Fruit fly (Drosophila melanogaster): ENCODE measurements around the gene GCS1.

Gene GCS1

DNA sequence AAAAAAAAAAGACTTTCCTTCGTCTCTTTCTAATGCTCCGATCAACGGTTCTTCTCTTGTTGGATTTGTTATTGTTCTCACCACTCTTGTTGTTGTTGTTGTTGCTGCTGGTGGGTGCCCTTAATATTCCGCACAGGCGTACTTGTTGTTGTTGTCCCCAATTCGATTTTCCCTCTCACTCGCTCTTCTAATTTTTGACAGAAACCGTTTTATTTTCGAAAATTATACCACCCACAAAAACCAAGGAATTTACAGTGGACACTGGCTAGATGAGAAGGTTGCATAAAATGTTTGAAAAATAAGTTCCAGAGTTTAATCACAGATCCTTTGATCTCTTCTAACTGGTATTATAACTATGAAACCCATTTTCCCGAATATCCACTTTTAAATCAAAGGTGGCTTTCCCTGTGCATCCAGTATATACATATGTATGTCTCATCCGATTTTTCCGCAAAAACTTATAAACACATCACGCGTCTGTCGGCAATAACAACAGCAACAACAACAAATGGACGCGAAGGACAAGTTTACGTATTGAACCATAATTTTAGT lies 43.6 kb upstream of the GCS1 start (continued):
- TF ChIP-seq Camta (GFP tag; optimal IDR thresholded peaks at IDR 0.05) (no peak), CG6813 (GFP tag; optimal IDR thresholded peaks at IDR 0.05) (no peak), Rfx (GFP tag; IDR thresholded peaks at IDR 0.05) (peak; percentile 87), Fer3 (tag; optimal IDR thresholded peaks at IDR 0.05) (peak; percentile 57), CG31441 (GFP tag; IDR thresholded peaks at IDR 0.05) (no peak), cg (GFP tag; optimal IDR thresholded peaks at IDR 0.05) (no peak), ind (GFP tag; optimal IDR thresholded peaks at IDR 0.05) (peak; percentile 45), CG11560 (tag; IDR thresholded peaks at IDR 0.05) (peak; percentile 46; the same call in 1 of the 3 replicates), gcm (GFP tag; optimal IDR thresholded peaks at IDR 0.05) (no peak), HmgZ (tag; optimal IDR thresholded peaks at IDR 0.05) (peak; percentile 26), slou (GFP tag; optimal IDR thresholded peaks at IDR 0.05) (no peak), pan (optimal IDR thresholded peaks at IDR 0.05) (no peak), pan (GFP tag; optimal IDR thresholded peaks at IDR 0.05 in 1 of 2, IDR thresholded peaks at IDR 0.05 in 1 of 2) (peak in 1 of 2 experiments; percentile 76), corto (GFP tag; optimal IDR thresholded peaks at IDR 0.05) (no peak), cad (GFP tag; optimal IDR thresholded peaks at IDR 0.05) (no peak), chif (GFP tag; optimal IDR thresholded peaks at IDR 0.05) (peak in 1 of 2 experiments; percentile 9), CG13775 (GFP tag; optimal IDR thresholded peaks at IDR 0.05) (no peak), ci (GFP tag; IDR thresholded peaks at IDR 0.05) (peak; percentile 44; the same call in 1 of the 3 replicates), al (GFP tag; IDR thresholded peaks at IDR 0.05) (peak; percentile 75; the same call in 1 of the 2 replicates), lilli (GFP tag; optimal IDR thresholded peaks at IDR 0.05) (peak; percentile 43), Rx (GFP tag; IDR thresholded peaks at IDR 0.05) (peak; percentile 68), CG14667 (GFP tag; IDR thresholded peaks at IDR 0.05) (peak; percentile 29; the same call in 1 of the 2 replicates), CG16779 (GFP tag; IDR thresholded peaks at IDR 0.05) (0 out of 2 replicates have a peak, but pooled peaks have one; percentile 17), CG11695 (GFP tag; IDR thresholded peaks at IDR 0.05) (peak; percentile 54; the same call in 2 of the 3 replicates), CG4404 (GFP tag; IDR thresholded peaks at IDR 0.05) (no peak), emc (GFP tag; optimal IDR thresholded peaks at IDR 0.05) (no peak), fd64A (GFP tag; optimal IDR thresholded peaks at IDR 0.05) (no peak), CG14441 (GFP tag; IDR thresholded peaks at IDR 0.05) (peak; percentile 78), CG11247 (GFP tag; IDR thresholded peaks at IDR 0.05) (peak; percentile 22; the same call in 1 of the 2 replicates), gro (GFP tag; optimal IDR thresholded peaks at IDR 0.05) (peak; percentile 10), CG8359 (GFP tag; optimal IDR thresholded peaks at IDR 0.05; ENCODE audit: borderline replicate concordance) (no peak), CoRest (tag; optimal IDR thresholded peaks at IDR 0.05) (peak; percentile 17), CG1529 (GFP tag; optimal IDR thresholded peaks at IDR 0.05) (no peak), zfh2 (GFP tag; optimal IDR thresholded peaks at IDR 0.05) (peak; percentile 41), gem (tag; optimal IDR thresholded peaks at IDR 0.05) (peak; percentile 59), bcd (GFP tag; optimal IDR thresholded peaks at IDR 0.05) (peak; percentile 20), Ets65A (GFP tag) (peak; percentile 94), B-H2 (GFP tag; optimal IDR thresholded peaks at IDR 0.05) (peak; percentile 7), ems (GFP tag; optimal IDR thresholded peaks at IDR 0.05) (peak; percentile 3)

DNA sequence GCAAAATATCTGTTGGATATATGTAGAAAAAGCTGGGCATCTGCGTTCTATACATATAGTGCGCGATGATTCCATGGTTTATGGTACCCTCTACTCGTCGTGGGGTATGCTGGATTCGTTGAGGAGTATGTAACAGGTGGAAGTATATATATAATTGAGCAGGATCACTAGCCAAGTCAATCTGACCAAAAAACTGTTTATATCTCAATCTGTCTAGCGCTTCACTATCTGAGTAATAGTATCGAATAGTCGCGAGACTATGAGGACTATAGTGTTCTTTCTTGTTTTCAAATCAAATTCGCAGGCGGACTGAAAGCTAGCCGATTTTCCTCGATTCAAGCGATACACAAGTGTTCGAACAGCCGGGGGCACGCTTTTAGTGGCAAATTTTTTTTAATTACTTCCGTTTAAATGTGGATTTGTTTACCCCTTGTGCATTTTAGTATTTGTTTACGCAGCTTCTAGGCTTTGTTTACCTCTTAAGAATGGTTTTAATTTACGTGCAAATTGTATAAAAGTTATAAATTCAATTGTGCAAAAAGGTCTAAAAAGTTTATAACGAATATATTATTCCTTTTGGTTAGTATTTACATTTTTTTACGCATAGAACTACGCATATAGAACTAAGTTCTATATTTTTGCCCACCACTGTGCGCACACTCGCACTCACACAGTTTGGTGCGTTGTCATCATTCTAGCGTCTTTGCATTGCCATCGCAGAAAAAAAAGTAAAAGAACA lies 43.0 kb upstream of the GCS1 start:
- TF ChIP-seq Nf-YA (GFP tag; IDR thresholded peaks at IDR 0.05) (peak; percentile 38; the same call in 1 of the 2 replicates), CG14441 (GFP tag; IDR thresholded peaks at IDR 0.05) (peak; percentile 89), CG11560 (tag; IDR thresholded peaks at IDR 0.05) (peak; percentile 78), CG6272 (GFP tag; IDR thresholded peaks at IDR 0.05) (peak; percentile 72), phol (tag; optimal IDR thresholded peaks at IDR 0.05) (peak; percentile 74), sens-2 (GFP tag; IDR thresholded peaks at IDR 0.05) (peak; percentile 52; the same call in 1 of the 2 replicates), CG9797 (GFP tag; optimal IDR thresholded peaks at IDR 0.05) (no peak), esg (GFP tag; conservative IDR thresholded peaks at IDR 0.05) (peak; percentile 79), kah (GFP tag; optimal IDR thresholded peaks at IDR 0.05) (peak; percentile 56), CG15011 (GFP tag; optimal IDR thresholded peaks at IDR 0.05) (peak; percentile 11), cg (GFP tag; optimal IDR thresholded peaks at IDR 0.05) (no peak), unc-4 (GFP tag; IDR thresholded peaks at IDR 0.05; ENCODE audit: partially characterized antibody) (no peak), CG11456 (GFP tag; IDR thresholded peaks at IDR 0.05) (peak; percentile 94), bsh (GFP tag; optimal IDR thresholded peaks at IDR 0.05) (peak; percentile 62 to 65), sna (GFP tag; IDR thresholded peaks at IDR 0.05; ENCODE audit: partially characterized antibody) (no peak)
